Fruit fly (Drosophila melanogaster) whole organism, embryonic: ENCODE data around the gene term.
A peak's percentile ranks its signal among the peaks of the same experiment; 100 is the strongest.

ENCODE experiments used
- ATbp ChIP-seq: fragments of 200-800 bp; sonication (Bioruptor generic); optimal IDR thresholded peaks from 2 replicates; lab custom pipeline; 2017; ENCODE audit warnings: missing biosample characterization, mild to moderate bottlenecking, missing genetic modification characterization, missing genetic modification reagents
- CG10321 ChIP-seq: fragments of 200-800 bp; sonication (Bioruptor generic); IDR thresholded peaks from 2 replicates; pipeline ENCODE4 v1.3.6; 2022; ENCODE audit warnings: missing biosample characterization, missing genetic modification characterization
- CG15269 ChIP-seq: fragments of 200-800 bp; sonication (Bioruptor generic); optimal IDR thresholded peaks from 2 replicates; lab custom pipeline; 2018; ENCODE audit warnings: missing biosample characterization, mild to moderate bottlenecking, missing genetic modification characterization, moderate library complexity
- CG1529 ChIP-seq: fragments of 200-800 bp; sonication (Bioruptor generic); optimal IDR thresholded peaks from 3 replicates; lab custom pipeline; 2018; ENCODE audit warnings: missing biosample characterization, missing genetic modification characterization
- CG15601 ChIP-seq: fragments of 200-800 bp; sonication (Bioruptor generic); optimal IDR thresholded peaks from 3 replicates; lab custom pipeline; 2019; ENCODE audit warnings: missing biosample characterization, mild to moderate bottlenecking, missing genetic modification characterization, moderate library complexity
- CG17385 ChIP-seq: fragments of 200-800 bp; sonication (Bioruptor generic); optimal IDR thresholded peaks from 3 replicates; lab custom pipeline; 2018; ENCODE audit warnings: missing biosample characterization, mild to moderate bottlenecking, missing genetic modification characterization
- CG17912 ChIP-seq: fragments of 200-800 bp; sonication (Bioruptor generic); optimal IDR thresholded peaks from 2 replicates; lab custom pipeline; 2018; ENCODE audit warnings: missing biosample characterization, mild to moderate bottlenecking, missing genetic modification characterization
- CG2712 ChIP-seq: fragments of 200-800 bp; optimal IDR thresholded peaks from 3 replicates; lab custom pipeline; 2019; ENCODE audit warnings: missing biosample characterization, mild to moderate bottlenecking, missing genetic modification characterization, moderate library complexity
- CG3065 ChIP-seq: fragments of 200-800 bp; sonication (Bioruptor generic); optimal IDR thresholded peaks from 2 replicates; lab custom pipeline; 2016; ENCODE audit warnings: missing biosample characterization, missing genetic modification characterization
- CG3838 ChIP-seq: fragments of 200-800 bp; sonication (Bioruptor generic); optimal IDR thresholded peaks from 3 replicates; lab custom pipeline; 2016; ENCODE audit warnings: missing biosample characterization, missing genetic modification characterization
- CG4360 ChIP-seq: fragments of 200-800 bp; sonication (Bioruptor generic); IDR thresholded peaks from 2 replicates; pipeline ENCODE4 v1.3.6; 2022; ENCODE audit warnings: missing biosample characterization, missing genetic modification characterization
- CG4707 ChIP-seq: fragments of 200-800 bp; sonication (Bioruptor generic); optimal IDR thresholded peaks from 2 replicates; lab custom pipeline; 2018; ENCODE audit warnings: missing biosample characterization, mild to moderate bottlenecking, missing genetic modification characterization, moderate library complexity
- CG4730 ChIP-seq: fragments of 200-800 bp; sonication (Bioruptor generic); IDR thresholded peaks from 2 replicates; pipeline ENCODE4 v1.3.6; 2022; ENCODE audit warnings: missing biosample characterization, missing genetic modification characterization
- CG4854 ChIP-seq: fragments of 200-800 bp; sonication (Bioruptor generic); optimal IDR thresholded peaks from 2 replicates; lab custom pipeline; 2016; ENCODE audit warnings: missing biosample characterization, missing genetic modification characterization, inconsistent platforms
- CG6683 ChIP-seq: fragments of 200-800 bp; sonication (Bioruptor generic); optimal IDR thresholded peaks from 2 replicates; lab custom pipeline; 2017; ENCODE audit warnings: missing biosample characterization, mild to moderate bottlenecking, missing genetic modification characterization, missing genetic modification reagents
- CG7928 ChIP-seq: fragments of 200-800 bp; sonication (Bioruptor generic); optimal IDR thresholded peaks from 2 replicates; lab custom pipeline; 2017; ENCODE audit warnings: missing biosample characterization, mild to moderate bottlenecking, missing genetic modification characterization
- CG8281 ChIP-seq: fragments of 200-800 bp; sonication (Bioruptor generic); optimal IDR thresholded peaks from 2 replicates; lab custom pipeline; 2018; ENCODE audit warnings: missing biosample characterization, mild to moderate bottlenecking, missing genetic modification characterization, moderate library complexity
- CG9932 ChIP-seq: fragments of 200-800 bp; sonication (Bioruptor generic); IDR thresholded peaks from 2 replicates; pipeline ENCODE4 v1.3.6; 2022; ENCODE audit warnings: missing biosample characterization, missing genetic modification characterization
- Camta ChIP-seq: fragments of 200-800 bp; sonication (Bioruptor generic); optimal IDR thresholded peaks from 2 replicates; lab custom pipeline; 2016; ENCODE audit warnings: missing biosample characterization, missing genetic modification characterization
- CrebB ChIP-seq: fragments of 200-800 bp; sonication (Bioruptor generic); optimal IDR thresholded peaks from 3 replicates; lab custom pipeline; 2018; ENCODE audit warnings: missing biosample characterization, mild to moderate bottlenecking, missing genetic modification characterization
- Dbx ChIP-seq: fragments of 200-800 bp; sonication (Bioruptor generic); IDR thresholded peaks from 3 replicates; pipeline ENCODE4 v1.3.6; 2022; ENCODE audit warnings: missing biosample characterization, missing genetic modification characterization
- H15 ChIP-seq: fragments of 200-800 bp; sonication (Bioruptor generic); IDR thresholded peaks from 3 replicates; pipeline ENCODE4 v1.3.6; 2022; ENCODE audit warnings: missing biosample characterization, missing genetic modification characterization
- HLH4C ChIP-seq: fragments of 200-800 bp; sonication (Bioruptor generic); IDR thresholded peaks from 3 replicates; pipeline ENCODE4 v1.3.6; 2022; ENCODE audit warnings: missing biosample characterization, missing genetic modification characterization; ENCODE audit not compliant: partially characterized antibody
- HmgZ ChIP-seq: fragments of 200-800 bp; sonication (Bioruptor generic); optimal IDR thresholded peaks from 2 replicates; lab custom pipeline; 2018; ENCODE audit warnings: missing biosample characterization, mild to moderate bottlenecking, missing genetic modification characterization
- Hr78 ChIP-seq, 2 experiments: fragments of 200-800 bp in 1 of 2; fragments of >200 bp in 1 of 2; sonication (Bioruptor generic) in 1 of 2; optimal IDR thresholded peaks; 2 replicates each; lab custom pipeline; 2017 to 2019; ENCODE audit warnings: missing biosample characterization in 2 of 2, missing genetic modification characterization in 2 of 2, mild to moderate bottlenecking in 1 of 2, moderate library complexity in 1 of 2
- Lhr ChIP-seq: fragments of 200-800 bp; sonication (Bioruptor generic); optimal IDR thresholded peaks from 3 replicates; lab custom pipeline; 2017; ENCODE audit warnings: mild to moderate bottlenecking, missing biosample characterization, missing genetic modification reagents, missing genetic modification characterization
- NC2α ChIP-seq: fragments of 200-800 bp; sonication (Bioruptor generic); optimal IDR thresholded peaks from 2 replicates; lab custom pipeline; 2016; ENCODE audit warnings: missing biosample characterization, missing genetic modification characterization
- Optix ChIP-seq: fragments of 200-800 bp; sonication (Bioruptor generic); IDR thresholded peaks from 3 replicates; pipeline ENCODE4 v1.3.6; 2022; ENCODE audit warnings: missing biosample characterization, missing genetic modification characterization
- Scr ChIP-seq: fragments of 200-800 bp; sonication (Bioruptor generic); IDR thresholded peaks from 2 replicates; pipeline ENCODE4 v1.3.6; 2022; ENCODE audit warnings: missing biosample characterization, missing genetic modification characterization; ENCODE audit not compliant: partially characterized antibody
- Sry-δ ChIP-seq: fragments of 200-800 bp; sonication (Bioruptor generic); optimal IDR thresholded peaks from 2 replicates; lab custom pipeline; 2016; ENCODE audit warnings: missing biosample characterization, missing genetic modification characterization
- bcd ChIP-seq: fragments of 200-800 bp; sonication (Bioruptor generic); optimal IDR thresholded peaks from 2 replicates; lab custom pipeline; 2017; ENCODE audit warnings: missing biosample characterization, mild to moderate bottlenecking, missing genetic modification characterization
- cato ChIP-seq: fragments of 200-800 bp; sonication (Bioruptor generic); optimal IDR thresholded peaks from 2 replicates; lab custom pipeline; 2016; ENCODE audit warnings: missing biosample characterization, missing genetic modification characterization, borderline replicate concordance
- caup ChIP-seq: fragments of 200-800 bp; sonication (Bioruptor generic); optimal IDR thresholded peaks from 3 replicates; lab custom pipeline; 2017; ENCODE audit warnings: missing biosample characterization, mild to moderate bottlenecking, missing genetic modification characterization, moderate library complexity; ENCODE audit not compliant: severe bottlenecking
- chn ChIP-seq: fragments of 200-800 bp; sonication (Bioruptor generic); optimal IDR thresholded peaks from 2 replicates; lab custom pipeline; 2016; ENCODE audit warnings: missing biosample characterization, missing genetic modification characterization
- da ChIP-seq: fragments of 200-800 bp; sonication (Bioruptor generic); optimal IDR thresholded peaks from 2 replicates; lab custom pipeline; 2016; ENCODE audit warnings: missing biosample characterization, missing genetic modification characterization
- dimm ChIP-seq: fragments of 200-800 bp; sonication (Bioruptor generic); IDR thresholded peaks from 2 replicates; pipeline ENCODE4 v1.3.6; 2022; ENCODE audit warnings: missing biosample characterization, missing genetic modification characterization
- dmrt11E ChIP-seq: fragments of 200-800 bp; sonication (Bioruptor generic); optimal IDR thresholded peaks from 3 replicates; lab custom pipeline; 2018; ENCODE audit warnings: missing biosample characterization, mild to moderate bottlenecking, missing genetic modification characterization, moderate library complexity
- dpn ChIP-seq, 2 experiments: fragments of 200-800 bp; sonication (Bioruptor generic); optimal IDR thresholded peaks; 3 replicates each; lab custom pipeline; 2016; ENCODE audit warnings: missing biosample characterization in 2 of 2, missing genetic modification characterization in 2 of 2
- gro ChIP-seq: fragments of 200-800 bp; sonication (Bioruptor generic); optimal IDR thresholded peaks from 2 replicates; lab custom pipeline; 2016; ENCODE audit warnings: missing biosample characterization, missing genetic modification characterization
- hb ChIP-seq: fragments of 200-800 bp; sonication (Bioruptor generic); IDR thresholded peaks from 3 replicates; pipeline ENCODE4 v1.3.6; 2022; ENCODE audit warnings: missing biosample characterization, missing genetic modification characterization; ENCODE audit not compliant: partially characterized antibody
- her ChIP-seq: fragments of 200-800 bp; sonication (Bioruptor generic); optimal IDR thresholded peaks from 2 replicates; lab custom pipeline; 2016; ENCODE audit warnings: missing biosample characterization, missing genetic modification characterization
- hkb ChIP-seq, 2 experiments: fragments of 200-800 bp in 1 of 2; fragments of >200 bp in 1 of 2; sonication (Bioruptor generic) in 1 of 2; IDR thresholded peaks in 1 of 2; optimal IDR thresholded peaks in 1 of 2; 2 replicates each; pipeline versions ENCODE4 v1.3.6 to Lab custom; 2017 to 2022; ENCODE audit warnings: missing biosample characterization in 1 of 2, missing genetic modification characterization in 1 of 2
- nau ChIP-seq: fragments of 200-800 bp; sonication (Bioruptor generic); optimal IDR thresholded peaks from 3 replicates; lab custom pipeline; 2017; ENCODE audit warnings: missing biosample characterization, mild to moderate bottlenecking, missing genetic modification characterization, missing genetic modification reagents
- p53 ChIP-seq: fragments of 200-800 bp; sonication (Bioruptor generic); optimal IDR thresholded peaks from 2 replicates; lab custom pipeline; 2016; ENCODE audit warnings: missing biosample characterization, missing genetic modification characterization
- rib ChIP-seq: fragments of 200-800 bp; sonication (Bioruptor generic); IDR thresholded peaks from 2 replicates; pipeline ENCODE4 v1.3.6; 2022; ENCODE audit warnings: missing biosample characterization, missing genetic modification characterization
- seq ChIP-seq: fragments of 200-800 bp; sonication (Bioruptor generic); IDR thresholded peaks from 2 replicates; pipeline ENCODE4 v1.3.6; 2022; ENCODE audit warnings: missing biosample characterization, missing genetic modification characterization
- ttk ChIP-seq: fragments of 200-800 bp; sonication (Bioruptor generic); IDR thresholded peaks from 2 replicates; pipeline ENCODE4 v2.1.2; 2022; ENCODE audit warnings: missing biosample characterization, missing genetic modification characterization
- twi ChIP-seq: fragments of 200-800 bp; optimal IDR thresholded peaks from 2 replicates; lab custom pipeline; 2019; ENCODE audit warnings: missing biosample characterization, mild to moderate bottlenecking, missing genetic modification characterization, moderate library complexity
- vfl ChIP-seq: fragments of 200-800 bp; sonication (Bioruptor generic); optimal IDR thresholded peaks from 2 replicates; lab custom pipeline; 2016; ENCODE audit warnings: missing biosample characterization, missing genetic modification characterization

Gene term

DNA sequence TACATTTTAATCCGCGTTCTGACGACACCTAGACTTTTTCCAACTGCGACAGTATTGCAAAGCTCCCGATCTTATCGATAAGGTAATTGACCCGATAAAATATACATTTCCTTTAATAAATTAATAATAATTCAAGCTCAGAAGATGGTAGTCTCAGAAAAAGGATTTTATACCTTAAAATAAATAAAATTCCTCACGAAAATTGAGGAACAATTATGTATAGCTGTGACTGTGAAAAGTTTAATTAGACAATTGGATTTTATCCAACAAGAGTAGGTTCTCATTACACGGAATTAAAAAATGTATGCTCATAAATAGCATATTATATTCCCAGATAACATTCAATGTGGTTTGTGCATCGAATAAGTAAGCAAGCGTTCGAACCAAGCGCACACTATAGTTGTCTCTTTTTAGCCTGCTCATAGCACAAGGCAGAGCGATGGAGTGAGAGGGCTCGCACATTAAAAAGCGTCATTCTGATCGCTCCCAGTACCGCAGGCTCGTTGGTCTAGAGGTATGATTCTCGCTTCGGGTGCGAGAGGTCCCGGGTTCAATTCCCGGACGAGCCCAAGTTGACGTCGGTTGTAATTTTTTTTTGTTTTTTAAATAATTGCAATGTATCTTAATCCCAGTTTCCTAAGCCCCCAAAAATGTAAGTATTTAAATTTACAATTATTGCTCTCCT, 24.5 kb upstream of the term start, which contains the start of the genes CG13380 and CG4174 (continued):
- TF ChIP-seq CG2712 (tag; lab: Kevin White, UChicago) (no peak), seq (GFP tag; lab: Robert Waterston, UW) (0 out of 2 replicates have a peak, but pooled peaks have one; percentile 32), CG17912 (GFP tag; lab: Kevin White, UChicago) (no peak), CG8281 (no peak), HLH4C (GFP tag; lab: Robert Waterston, UW) (peak; percentile 85), CG10321 (GFP tag; lab: Robert Waterston, UW) (peak; percentile 97), Optix (GFP tag; lab: Robert Waterston, UW) (no peak), CG3065 (GFP tag; lab: Kevin White, UChicago) (no peak), bcd (GFP tag; lab: Kevin White, UChicago) (no peak), dmrt11E (tag; lab: Kevin White, UChicago) (no peak), CG7928 (GFP tag; lab: Kevin White, UChicago) (no peak), CG4854 (GFP tag; lab: Kevin White, UChicago) (no peak), dpn (GFP tag; optimal IDR thresholded peaks at IDR 0.05; lab: Kevin White, UChicago) (peak in 1 of 2 experiments; percentile 21), CG6683 (GFP tag; lab: Kevin White, UChicago) (no peak), cato (GFP tag; lab: Kevin White, UChicago) (no peak), twi (tag; lab: Kevin White, UChicago) (no peak), CG9932 (GFP tag; lab: Robert Waterston, UW) (no peak), hkb (optimal IDR thresholded peaks at IDR 0.05; lab: Kevin White, UChicago) (no peak), hkb (GFP tag; IDR thresholded peaks at IDR 0.05; lab: Robert Waterston, UW) (no peak), p53 (peak; percentile 36), H15 (GFP tag; lab: Robert Waterston, UW) (no peak), CG15269 (tag; lab: Kevin White, UChicago) (no peak), da (GFP tag; lab: Kevin White, UChicago) (no peak), gro (GFP tag; lab: Kevin White, UChicago) (no peak), CG4707 (GFP tag; lab: Kevin White, UChicago) (no peak), Sry-δ (GFP tag; lab: Kevin White, UChicago) (peak; percentile 13), CrebB (no peak), HmgZ (tag; lab: Kevin White, UChicago) (peak; percentile 68), her (GFP tag; lab: Kevin White, UChicago) (peak; percentile 41), vfl (GFP tag; lab: Kevin White, UChicago) (no peak), dimm (no peak), caup (GFP tag; lab: Kevin White, UChicago) (no peak), NC2α (GFP tag; lab: Kevin White, UChicago) (no peak), CG3838 (GFP tag; lab: Kevin White, UChicago) (no peak), ATbp (GFP tag; lab: Kevin White, UChicago) (no peak), CG4730 (GFP tag; lab: Robert Waterston, UW) (no peak), Scr (peak; percentile 73), Dbx (GFP tag; lab: Robert Waterston, UW) (no peak), rib (GFP tag; lab: Robert Waterston, UW) (no peak), hb (GFP tag; lab: Robert Waterston, UW) (peak; percentile 70), nau (GFP tag; lab: Kevin White, UChicago) (no peak), CG4360 (GFP tag; lab: Robert Waterston, UW) (peak; percentile 27; the same call in 1 of the 2 replicates), chn (GFP tag; lab: Kevin White, UChicago) (no peak), CG1529 (no peak), Camta (GFP tag; lab: Kevin White, UChicago) (no peak), Hr78 (GFP tag; optimal IDR thresholded peaks at IDR 0.05; lab: Kevin White, UChicago) (no peak), Lhr (GFP tag; lab: Kevin White, UChicago) (peak; percentile 46), ttk (GFP tag; lab: Robert Waterston, UW) (no peak), CG17385 (GFP tag; lab: Kevin White, UChicago) (no peak), CG15601 (tag; lab: Kevin White, UChicago) (peak; percentile 43)
